Worm (Caenorhabditis elegans) whole organism, mixed stage, embryonic: ENCODE data around the gene M03C11.1.

Experiments used
- M03D4.4 ChIP-seq: sonication (generic microtip); optimal IDR thresholded peaks from 2 replicates; lab custom pipeline; 2017; ENCODE audit warnings: mild to moderate bottlenecking, missing genetic modification characterization, missing compliant biosample characterization
- bed-3 ChIP-seq: fragments of 200-800 bp; sonication (Bioruptor generic); optimal IDR thresholded peaks from 3 replicates; lab custom pipeline; 2018; ENCODE audit warnings: mild to moderate bottlenecking, missing genetic modification characterization, moderate library complexity, missing compliant biosample characterization
- blmp-1 ChIP-seq: fragments of 150-350 bp; optimal IDR thresholded peaks from 2 replicates; lab custom pipeline; 2014; ENCODE audit warnings: missing biosample characterization, missing genetic modification characterization
- ceh-83 ChIP-seq: fragments of 200-800 bp; sonication (Bioruptor generic); optimal IDR thresholded peaks from 2 replicates; lab custom pipeline; 2018; ENCODE audit warnings: mild to moderate bottlenecking, missing genetic modification characterization, missing compliant biosample characterization
- ces-1 ChIP-seq: fragments of 150-350 bp; optimal IDR thresholded peaks from 2 replicates; lab custom pipeline; 2014; ENCODE audit warnings: missing biosample characterization, missing genetic modification reagents, missing genetic modification characterization
- cnd-1 ChIP-seq: fragments of 200-800 bp; sonication (Bioruptor generic); optimal IDR thresholded peaks from 2 replicates; lab custom pipeline; 2018; ENCODE audit warnings: mild to moderate bottlenecking, missing genetic modification characterization, missing compliant biosample characterization
- elt-1 ChIP-seq: sonication (generic microtip); optimal IDR thresholded peaks from 2 replicates; lab custom pipeline; 2017; ENCODE audit warnings: missing genetic modification characterization, mild to moderate bottlenecking, missing compliant biosample characterization, antibody characterized with exemption, moderate library complexity, borderline replicate concordance; ENCODE audit not compliant: insufficient read depth
- elt-3 ChIP-seq: fragments of 150-350 bp; optimal IDR thresholded peaks from 2 replicates; lab custom pipeline; 2014; ENCODE audit warnings: missing biosample characterization, missing genetic modification characterization
- flh-1 ChIP-seq: fragments of 200-800 bp; sonication (Bioruptor generic); optimal IDR thresholded peaks from 2 replicates; lab custom pipeline; 2018; ENCODE audit warnings: mild to moderate bottlenecking, missing genetic modification characterization, moderate library complexity, missing compliant biosample characterization
- ham-2 ChIP-seq: fragments of 200-800 bp; sonication (Bioruptor generic); optimal IDR thresholded peaks from 2 replicates; lab custom pipeline; 2018; ENCODE audit warnings: mild to moderate bottlenecking, missing genetic modification characterization, missing compliant biosample characterization
- lin-13 ChIP-seq: fragments of 150-350 bp; optimal IDR thresholded peaks from 2 replicates; lab custom pipeline; 2014; ENCODE audit warnings: missing biosample characterization, missing genetic modification characterization
- lin-32 ChIP-seq: fragments of 200-800 bp; sonication (Bioruptor generic); optimal IDR thresholded peaks from 2 replicates; lab custom pipeline; 2018; ENCODE audit warnings: mild to moderate bottlenecking, missing genetic modification characterization, missing compliant biosample characterization
- lsy-2 ChIP-seq: fragments of 150-350 bp; optimal IDR thresholded peaks from 2 replicates; lab custom pipeline; 2014; ENCODE audit warnings: missing biosample characterization, missing genetic modification characterization
- mab-5 ChIP-seq: fragments of 150-350 bp; optimal IDR thresholded peaks from 2 replicates; lab custom pipeline; 2014; ENCODE audit warnings: missing biosample characterization, missing genetic modification characterization
- mep-1 ChIP-seq: fragments of 150-350 bp; optimal IDR thresholded peaks from 2 replicates; lab custom pipeline; 2017; ENCODE audit warnings: missing biosample characterization, missing genetic modification reagents, missing genetic modification characterization, inconsistent platforms
- mls-2 ChIP-seq: sonication (generic microtip); optimal IDR thresholded peaks from 2 replicates; lab custom pipeline; 2016; ENCODE audit warnings: mild to moderate bottlenecking, missing genetic modification characterization, moderate library complexity, missing compliant biosample characterization
- nhr-2 ChIP-seq: fragments of 150-350 bp; optimal IDR thresholded peaks from 2 replicates; lab custom pipeline; 2014; ENCODE audit warnings: missing biosample characterization, missing genetic modification characterization
- nhr-237 ChIP-seq: fragments of 150-350 bp; optimal IDR thresholded peaks from 2 replicates; lab custom pipeline; 2014; ENCODE audit warnings: missing biosample characterization, missing genetic modification characterization
- nhr-76 ChIP-seq: sonication (generic microtip); optimal IDR thresholded peaks from 2 replicates; lab custom pipeline; 2017; ENCODE audit warnings: missing biosample characterization, missing genetic modification characterization
- pha-4 ChIP-seq: fragments of 150-350 bp; optimal IDR thresholded peaks from 2 replicates; lab custom pipeline; 2018; ENCODE audit warnings: missing biosample characterization, missing genetic modification reagents, missing genetic modification characterization
- sem-2 ChIP-seq: fragments of 200-800 bp; sonication (Bioruptor generic); optimal IDR thresholded peaks from 2 replicates; lab custom pipeline; 2018; ENCODE audit warnings: mild to moderate bottlenecking, missing genetic modification characterization, missing compliant biosample characterization
- snpc-4 ChIP-seq: fragments of 150-350 bp; optimal IDR thresholded peaks from 2 replicates; lab custom pipeline; 2014; ENCODE audit warnings: missing biosample characterization, missing genetic modification characterization
- sptf-1 ChIP-seq: sonication (generic microtip); optimal IDR thresholded peaks from 2 replicates; lab custom pipeline; 2017; ENCODE audit warnings: mild to moderate bottlenecking, missing genetic modification characterization, moderate library complexity, missing compliant biosample characterization
- unc-39 ChIP-seq: fragments of 150-350 bp; optimal IDR thresholded peaks from 2 replicates; lab custom pipeline; 2014; ENCODE audit warnings: missing biosample characterization, missing genetic modification characterization
- unc-62 ChIP-seq: fragments of 150-350 bp; optimal IDR thresholded peaks from 2 replicates; lab custom pipeline; 2014; ENCODE audit warnings: missing biosample characterization, missing genetic modification reagents, missing genetic modification characterization
- zip-8 ChIP-seq: fragments of 150-350 bp; optimal IDR thresholded peaks from 2 replicates; lab custom pipeline; 2014; ENCODE audit warnings: missing biosample characterization, missing genetic modification characterization
- ztf-11 ChIP-seq: fragments of 150-350 bp; optimal IDR thresholded peaks from 2 replicates; lab custom pipeline; 2014; ENCODE audit warnings: missing biosample characterization, missing genetic modification characterization

Gene M03C11.1

DNA sequence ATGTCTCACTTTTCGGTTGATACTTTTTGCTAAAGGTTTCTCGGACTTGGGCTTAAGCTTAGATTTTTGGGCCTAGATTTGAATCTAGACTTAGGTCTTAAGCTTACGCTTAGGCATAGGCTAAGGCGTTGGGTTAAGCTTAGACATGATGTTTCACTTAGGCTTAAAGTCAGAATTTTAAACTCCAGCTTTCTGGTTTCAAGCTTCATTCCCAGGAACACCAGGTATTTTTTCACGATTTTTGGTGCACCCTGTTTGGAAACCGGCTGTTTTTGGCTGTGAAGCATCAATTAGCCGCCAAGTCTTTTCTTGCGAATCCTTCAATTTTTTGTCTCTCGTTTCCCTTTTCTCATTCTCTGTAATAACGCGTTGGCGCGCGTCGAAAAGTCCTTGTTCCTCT, 22.0 kb downstream of the M03C11.1 start:
- no peak for TF ChIP-seq pha-4
- TF ChIP-seq ztf-11, result no peak
- no peak for TF ChIP-seq nhr-2 (tag; lab: Kevin White, UChicago)
- TF ChIP-seq sem-2, result no peak
- TF ChIP-seq lsy-2 (tag; lab: Kevin White, UChicago), result no peak
- TF ChIP-seq lin-32, result no peak
- TF ChIP-seq M03D4.4 (tag; lab: Kevin White, UChicago), result no peak
- TF ChIP-seq cnd-1, result no peak
- no peak for TF ChIP-seq elt-1 (tag; lab: Kevin White, UChicago)
- TF ChIP-seq ceh-83 (GFP tag; lab: Kevin White, UChicago), result no peak
- TF ChIP-seq ces-1 (GFP tag; lab: Kevin White, UChicago), result no peak
- TF ChIP-seq sptf-1 (tag; lab: Kevin White, UChicago), result no peak
- no peak for TF ChIP-seq bed-3 (GFP tag; lab: Kevin White, UChicago)
- no peak for TF ChIP-seq nhr-237 (tag; lab: Kevin White, UChicago)
- TF ChIP-seq mls-2, result no peak
- TF ChIP-seq lin-13 (tag; lab: Kevin White, UChicago), result no peak
- no peak for TF ChIP-seq snpc-4 (tag; lab: Kevin White, UChicago)
- TF ChIP-seq, all 35 proteins: peak for 0

DNA sequence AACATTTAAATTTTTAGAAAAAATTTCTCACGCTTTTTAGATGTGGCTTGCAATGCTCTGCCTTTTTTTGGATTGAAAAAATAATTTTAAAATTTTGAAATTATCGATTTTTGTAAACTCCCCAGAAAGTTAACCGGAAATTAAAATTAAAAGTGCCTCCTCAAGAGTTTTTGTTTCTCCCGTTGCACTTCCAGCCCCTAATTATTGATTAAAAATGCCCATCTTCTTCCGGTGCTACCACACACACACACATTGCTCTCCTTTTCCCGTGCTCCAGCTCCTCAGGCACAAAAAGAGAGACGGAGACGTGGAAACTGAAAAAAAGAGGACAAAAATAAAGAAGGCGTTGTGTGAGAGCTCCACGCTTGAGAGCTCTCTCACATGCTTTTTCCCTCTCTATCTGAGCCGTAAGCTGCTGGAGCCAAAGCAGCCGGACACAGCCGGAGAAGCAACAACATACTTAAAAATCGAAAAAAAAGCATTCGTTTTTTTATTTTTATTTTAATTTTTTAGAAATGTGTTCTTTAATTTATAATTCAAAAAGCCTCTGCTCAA, 28.5 kb downstream of the M03C11.1 start:
- peak; percentile 31 for TF ChIP-seq ces-1 (GFP tag; lab: Kevin White, UChicago)
- no peak for TF ChIP-seq lin-32

ce11 chrIII:10364656-10365055, 31.2 kb downstream of the M03C11.1 start, which contains the start of gene tbc-8:
Gene tbc-8 (plus strand): TSS chrIII:10364956.
- TF ChIP-seq ztf-11 (no peak), unc-62 (GFP tag; lab: Kevin White, UChicago) (no peak), sptf-1 (tag; lab: Kevin White, UChicago) (no peak), lin-32 (no peak), snpc-4 (tag; lab: Kevin White, UChicago) (no peak), bed-3 (GFP tag; lab: Kevin White, UChicago) (no peak), cnd-1 (no peak), ceh-83 (GFP tag; lab: Kevin White, UChicago) (no peak), elt-1 (tag; lab: Kevin White, UChicago) (no peak), lsy-2 (tag; lab: Kevin White, UChicago) (no peak), pha-4 (no peak), flh-1 (GFP tag; lab: Kevin White, UChicago) (no peak)

DNA sequence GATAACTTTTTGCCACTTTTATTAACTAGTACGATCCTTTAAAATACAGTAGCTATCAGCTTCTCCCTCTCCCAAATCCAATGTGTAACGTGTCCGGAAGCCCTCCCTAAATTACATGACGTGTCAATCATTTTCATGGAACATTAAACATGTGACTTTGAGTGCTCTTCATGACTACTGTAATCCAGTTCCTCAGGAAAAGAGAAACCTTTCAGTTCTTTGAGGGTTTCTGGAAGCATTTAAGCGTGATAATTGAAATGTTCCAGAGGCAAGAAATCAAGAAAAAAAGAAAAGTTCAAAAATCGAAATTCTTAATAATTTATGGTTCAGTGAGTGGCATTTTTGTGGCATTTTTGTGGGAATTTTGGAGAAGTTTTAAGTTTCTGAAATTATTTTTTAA, 33.0 kb downstream of the M03C11.1 start:
- TF ChIP-seq unc-39 (tag; lab: Kevin White, UChicago) (no peak), pha-4 (no peak), mep-1 (tag; lab: Kevin White, UChicago) (no peak), elt-3 (tag; lab: Kevin White, UChicago) (no peak), blmp-1 (tag; lab: Kevin White, UChicago) (no peak), nhr-2 (tag; lab: Kevin White, UChicago) (no peak), lin-13 (tag; lab: Kevin White, UChicago) (no peak), lsy-2 (tag; lab: Kevin White, UChicago) (no peak), mab-5 (tag; lab: Kevin White, UChicago) (no peak), ham-2 (GFP tag; lab: Kevin White, UChicago) (no peak), nhr-76 (tag; lab: Kevin White, UChicago) (no peak), bed-3 (GFP tag; lab: Kevin White, UChicago) (no peak)

DNA sequence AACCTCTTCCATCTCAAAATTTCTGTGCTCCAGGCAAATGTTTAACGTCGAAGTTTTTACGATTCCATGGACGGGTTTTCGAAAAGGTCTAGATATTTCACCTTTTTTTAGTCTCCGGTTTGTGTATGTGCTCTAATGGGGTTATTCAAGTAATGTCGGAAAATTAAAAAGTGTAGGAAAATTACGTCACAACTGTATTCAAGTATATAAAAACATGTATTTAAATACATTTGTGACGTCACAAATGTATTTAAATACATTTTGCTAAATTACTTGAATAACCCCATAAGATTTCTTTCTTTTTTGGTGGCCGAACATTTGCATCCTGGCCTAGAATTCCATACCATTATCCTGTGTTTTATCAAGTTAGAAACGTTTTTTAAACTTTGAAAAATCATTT, 34.4 kb downstream of the M03C11.1 start:
- TF ChIP-seq lin-13 (tag; lab: Kevin White, UChicago), result no peak
- TF ChIP-seq zip-8 (tag; lab: Kevin White, UChicago), result peak; percentile 93

- no peak for TF ChIP-seq unc-39 (tag; lab: Kevin White, UChicago)
- peak; percentile 24 for TF ChIP-seq ces-1 (GFP tag; lab: Kevin White, UChicago)
These were observed 36.0 kb downstream of the M03C11.1 start for ce11 chrIII:10359916-10360315.

ce11 chrIII:10358751-10359150, 37.1 kb downstream of the M03C11.1 start:
- TF ChIP-seq ces-1 (GFP tag; lab: Kevin White, UChicago) (peak; percentile 21), nhr-2 (tag; lab: Kevin White, UChicago) (no peak)
